Worm (Caenorhabditis elegans): ENCODE results near the gene srh-34.

The srh-34 gene

ce11 chrV:477664-478212 lies 31.3 kb upstream of the srh-34 start, which contains the start of gene nhr-55:
nhr-55 (plus strand) TSS chrV:478162.
- TF ChIP-seq drap-1 (GFP tag; optimal IDR thresholded peaks at IDR 0.05) (no peak), nhr-28 (tag; optimal IDR thresholded peaks at IDR 0.05) (no peak), snpc-4 (tag; optimal IDR thresholded peaks at IDR 0.05) (no peak), nhr-12 (tag; optimal IDR thresholded peaks at IDR 0.05) (no peak), hlh-1 (tag; optimal IDR thresholded peaks at IDR 0.05) (no peak), ceh-83 (GFP tag; optimal IDR thresholded peaks at IDR 0.05) (no peak), sem-2 (GFP tag; optimal IDR thresholded peaks at IDR 0.05) (no peak), ces-1 (GFP tag; optimal IDR thresholded peaks at IDR 0.05) (no peak), sptf-1 (tag; optimal IDR thresholded peaks at IDR 0.05) (no peak), lsy-2 (tag; optimal IDR thresholded peaks at IDR 0.05) (no peak), nhr-76 (tag; optimal IDR thresholded peaks at IDR 0.05) (no peak), nhr-2 (tag; optimal IDR thresholded peaks at IDR 0.05) (no peak), ham-2 (GFP tag; optimal IDR thresholded peaks at IDR 0.05) (no peak), tbx-8 (GFP tag; optimal IDR thresholded peaks at IDR 0.05) (no peak), mls-2 (tag; optimal IDR thresholded peaks at IDR 0.05) (no peak), zip-8 (tag; optimal IDR thresholded peaks at IDR 0.05) (no peak), lin-13 (tag; optimal IDR thresholded peaks at IDR 0.05) (no peak), mep-1 (tag; optimal IDR thresholded peaks at IDR 0.05) (no peak), pha-4 (tag; optimal IDR thresholded peaks at IDR 0.05) (no peak)

ce11 chrV:474516-474915 lies 28.0 kb upstream of the srh-34 start, which contains the start of gene nhr-99:
nhr-99 (plus strand) TSS chrV:474778.
- TF ChIP-seq nhr-2 (tag; optimal IDR thresholded peaks at IDR 0.05), result no peak
- TF ChIP-seq ceh-39 (tag; optimal IDR thresholded peaks at IDR 0.05), result no peak
- TF ChIP-seq tbx-8 (GFP tag; optimal IDR thresholded peaks at IDR 0.05), result no peak
- TF ChIP-seq nhr-237 (tag; optimal IDR thresholded peaks at IDR 0.05), result no peak
- no peak for TF ChIP-seq mep-1 (tag; optimal IDR thresholded peaks at IDR 0.05)
- no peak for TF ChIP-seq lsy-2 (tag; optimal IDR thresholded peaks at IDR 0.05)
- TF ChIP-seq ces-1 (GFP tag; optimal IDR thresholded peaks at IDR 0.05), result no peak
- TF ChIP-seq nhr-12 (tag; optimal IDR thresholded peaks at IDR 0.05), result no peak
- no peak for TF ChIP-seq sem-2 (GFP tag; optimal IDR thresholded peaks at IDR 0.05)
- TF ChIP-seq hlh-1 (tag; optimal IDR thresholded peaks at IDR 0.05), result no peak
- no peak for TF ChIP-seq ceh-43 (GFP tag; optimal IDR thresholded peaks at IDR 0.05)
- TF ChIP-seq blmp-1 (tag; optimal IDR thresholded peaks at IDR 0.05), result no peak

DNA sequence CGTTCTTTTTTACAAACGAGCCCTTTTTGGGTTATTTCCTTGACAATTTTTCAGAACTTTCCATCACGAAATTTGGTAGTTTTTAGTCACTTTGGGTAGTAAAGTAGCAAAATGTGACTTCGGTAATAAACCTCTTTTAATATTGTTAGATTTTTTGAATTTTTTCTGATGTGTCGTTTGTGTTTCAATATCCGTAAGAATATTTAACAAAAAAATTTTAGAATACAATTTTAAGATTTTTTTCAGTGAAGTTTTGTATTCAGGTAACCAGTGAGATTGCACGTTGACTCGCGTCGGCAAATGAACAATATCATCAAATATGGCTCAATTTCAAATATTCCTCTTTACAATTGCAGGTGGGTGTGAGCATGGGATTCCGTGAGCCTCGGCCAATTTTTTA lies 26.1 kb upstream of the srh-34 start, which contains the start of gene srt-31:
Gene srt-31, plus strand, starts transcription at position 301 of the 400 bp plus-strand sequence.
- TF ChIP-seq cnd-1 (tag; optimal IDR thresholded peaks at IDR 0.05), result no peak
- TF ChIP-seq ceh-43 (GFP tag; optimal IDR thresholded peaks at IDR 0.05), result no peak
- no peak for TF ChIP-seq ztf-11 (tag; optimal IDR thresholded peaks at IDR 0.05)
- no peak for TF ChIP-seq M03D4.4 (tag; optimal IDR thresholded peaks at IDR 0.05)
- no peak for TF ChIP-seq nhr-28 (tag; optimal IDR thresholded peaks at IDR 0.05)
- TF ChIP-seq hlh-1 (tag; optimal IDR thresholded peaks at IDR 0.05), result no peak
- TF ChIP-seq ham-2 (GFP tag; optimal IDR thresholded peaks at IDR 0.05), result no peak
- no peak for TF ChIP-seq ceh-39 (tag; optimal IDR thresholded peaks at IDR 0.05)
- TF ChIP-seq ces-1 (GFP tag; optimal IDR thresholded peaks at IDR 0.05), result no peak
- no peak for TF ChIP-seq nhr-2 (tag; optimal IDR thresholded peaks at IDR 0.05)
- TF ChIP-seq nhr-76 (tag; optimal IDR thresholded peaks at IDR 0.05), result no peak
- TF ChIP-seq pha-4 (tag; optimal IDR thresholded peaks at IDR 0.05), result no peak
- no peak for TF ChIP-seq tbx-8 (GFP tag; optimal IDR thresholded peaks at IDR 0.05)
- TF ChIP-seq ceh-83 (GFP tag; optimal IDR thresholded peaks at IDR 0.05), result no peak
- TF ChIP-seq mab-5 (tag; optimal IDR thresholded peaks at IDR 0.05), result no peak

DNA sequence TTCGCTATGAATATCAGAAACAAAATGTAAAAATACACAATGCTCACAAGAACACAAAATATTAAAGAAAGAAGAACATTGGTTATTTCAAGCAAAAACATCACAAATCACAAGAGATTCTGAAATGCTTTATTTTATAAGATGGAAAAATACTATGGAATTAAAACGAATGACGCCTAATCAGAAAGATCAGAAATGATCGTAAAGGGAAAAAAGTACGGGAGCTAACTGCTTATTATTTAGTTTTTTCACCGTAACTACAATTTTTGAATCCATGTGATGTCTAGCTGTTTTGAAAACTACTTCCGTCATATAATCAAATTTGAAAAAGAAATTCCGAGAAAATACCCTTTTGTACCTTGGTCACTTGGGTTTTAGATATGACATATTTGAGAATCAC lies 22.0 kb upstream of the srh-34 start, which contains the start of gene srbc-57:
Gene srbc-57, minus strand, starts transcription at position 101 of the 400 bp plus-strand sequence.
- TF ChIP-seq cnd-1 (tag; optimal IDR thresholded peaks at IDR 0.05), result no peak
- TF ChIP-seq flh-1 (GFP tag; optimal IDR thresholded peaks at IDR 0.05), result no peak
- no peak for TF ChIP-seq ztf-11 (tag; optimal IDR thresholded peaks at IDR 0.05)
- no peak for TF ChIP-seq ces-1 (GFP tag; optimal IDR thresholded peaks at IDR 0.05)
- no peak for TF ChIP-seq nhr-76 (tag; optimal IDR thresholded peaks at IDR 0.05)
- TF ChIP-seq pha-4 (tag; optimal IDR thresholded peaks at IDR 0.05), result no peak
- TF ChIP-seq mls-2 (tag; optimal IDR thresholded peaks at IDR 0.05), result no peak
- TF ChIP-seq tbx-8 (GFP tag; optimal IDR thresholded peaks at IDR 0.05), result no peak
- TF ChIP-seq elt-1 (tag; optimal IDR thresholded peaks at IDR 0.05; ENCODE audit: borderline replicate concordance, insufficient read depth), result no peak
- TF ChIP-seq bed-3 (GFP tag; optimal IDR thresholded peaks at IDR 0.05), result no peak
- TF ChIP-seq nhr-28 (tag; optimal IDR thresholded peaks at IDR 0.05), result no peak
- no peak for TF ChIP-seq nhr-2 (tag; optimal IDR thresholded peaks at IDR 0.05)
- TF ChIP-seq unc-39 (tag; optimal IDR thresholded peaks at IDR 0.05), result no peak
- no peak for TF ChIP-seq ham-2 (GFP tag; optimal IDR thresholded peaks at IDR 0.05)
- no peak for TF ChIP-seq ceh-43 (GFP tag; optimal IDR thresholded peaks at IDR 0.05)
- TF ChIP-seq drap-1 (GFP tag; optimal IDR thresholded peaks at IDR 0.05), result no peak

Data from whole organism, mixed stage, embryonic.